Worm (Caenorhabditis elegans) whole organism, L2 larva: ENCODE measurements around the gene eps-8.

Experiments used
- F13H6.1 ChIP-seq: sonication (generic microtip); optimal IDR thresholded peaks from 2 replicates; lab custom pipeline; 2016; ENCODE audit warnings: missing genetic modification characterization, missing compliant biosample characterization
- ZK546.5 ChIP-seq: sonication (generic microtip); optimal IDR thresholded peaks from 2 replicates; lab custom pipeline; 2017; ENCODE audit warnings: missing biosample characterization, missing genetic modification characterization
- ama-1 ChIP-seq: fragments of 150-350 bp; optimal IDR thresholded peaks from 2 replicates; lab custom pipeline; 2018; ENCODE audit warnings: inconsistent platforms
- elt-3 ChIP-seq: sonication (generic microtip); optimal IDR thresholded peaks from 2 replicates; lab custom pipeline; 2017; ENCODE audit warnings: missing biosample characterization, missing genetic modification characterization
- lsy-2 ChIP-seq, 2 experiments: fragments of 150-350 bp in 1 of 2; sonication (generic microtip) in 1 of 2; optimal IDR thresholded peaks; 2 replicates each; lab custom pipeline; 2014 to 2017; ENCODE audit warnings: missing biosample characterization in 2 of 2, missing genetic modification characterization in 2 of 2
- nhr-11 ChIP-seq: fragments of 150-350 bp; optimal IDR thresholded peaks from 2 replicates; lab custom pipeline; 2014; ENCODE audit warnings: missing biosample characterization, missing genetic modification characterization
- nhr-237 ChIP-seq: fragments of 150-350 bp; optimal IDR thresholded peaks from 2 replicates; lab custom pipeline; 2014; ENCODE audit warnings: missing biosample characterization, missing genetic modification characterization
- snpc-4 ChIP-seq: fragments of 150-350 bp; optimal IDR thresholded peaks from 2 replicates; lab custom pipeline; 2014; ENCODE audit warnings: missing biosample characterization, missing genetic modification characterization
- unc-62 ChIP-seq: fragments of 150-350 bp; optimal IDR thresholded peaks from 2 replicates; lab custom pipeline; 2014; ENCODE audit warnings: missing biosample characterization, missing genetic modification reagents, missing genetic modification characterization
- ztf-11 ChIP-seq: sonication (generic microtip); optimal IDR thresholded peaks from 2 replicates; lab custom pipeline; 2017; ENCODE audit warnings: missing biosample characterization, missing genetic modification characterization

- no peak for TF ChIP-seq F13H6.1 (tag; lab: Kevin White, UChicago)
- TF ChIP-seq snpc-4 = no peak
- no peak for TF ChIP-seq nhr-11 (tag; lab: Kevin White, UChicago)
- TF ChIP-seq unc-62 (GFP tag; lab: Kevin White, UChicago) = no peak
- TF ChIP-seq ZK546.5 (tag; lab: Kevin White, UChicago) = no peak
- TF ChIP-seq lsy-2 (tag; optimal IDR thresholded peaks at IDR 0.05; lab: Kevin White, UChicago) = no peak
- no peak for TF ChIP-seq ztf-11
- TF ChIP-seq ama-1 (lab: Kevin White, UChicago) = no peak
- TF ChIP-seq elt-3 (tag; lab: Kevin White, UChicago) = no peak
- no peak for TF ChIP-seq nhr-237
Measured at ce11 chrIV:14919310-14919709, 40.0 kb downstream of the eps-8 start, which contains the start of gene ccch-5.
